Fruit fly (Drosophila melanogaster) whole organism, embryonic: Measurements from ENCODE around the gene CG11454.

ENCODE experiments used
- Bgb ChIP-seq: fragments of 200-800 bp; sonication (Bioruptor generic); IDR thresholded peaks from 2 replicates; pipeline ENCODE4 v1.3.6; 2022; ENCODE audit warnings: missing biosample characterization, missing genetic modification characterization; ENCODE audit not compliant: partially characterized antibody
- CG1024 ChIP-seq: fragments of 200-800 bp; sonication (Bioruptor generic); IDR thresholded peaks from 2 replicates; pipeline ENCODE4 v1.3.6; 2022; ENCODE audit warnings: missing biosample characterization, missing genetic modification characterization
- CG10267 ChIP-seq: fragments of 200-800 bp; sonication (Bioruptor generic); optimal IDR thresholded peaks from 2 replicates; lab custom pipeline; 2018; ENCODE audit warnings: missing biosample characterization, mild to moderate bottlenecking, missing genetic modification characterization, moderate library complexity
- CG10366 ChIP-seq: fragments of 200-800 bp; sonication (Bioruptor generic); IDR thresholded peaks from 2 replicates; pipeline ENCODE4 v1.3.6; 2022; ENCODE audit warnings: missing biosample characterization, missing genetic modification characterization
- CG11247 ChIP-seq: fragments of 200-800 bp; sonication (Bioruptor generic); IDR thresholded peaks from 2 replicates; pipeline ENCODE4 v1.3.6; 2022; ENCODE audit warnings: missing biosample characterization, missing genetic modification characterization
- CG11398 ChIP-seq: fragments of 200-800 bp; sonication (Bioruptor generic); optimal IDR thresholded peaks from 2 replicates; lab custom pipeline; 2016; ENCODE audit warnings: missing biosample characterization, missing genetic modification characterization
- CG16779 ChIP-seq: fragments of 200-800 bp; sonication (Bioruptor generic); IDR thresholded peaks from 2 replicates; pipeline ENCODE4 v1.3.6; 2022; ENCODE audit warnings: missing biosample characterization, missing genetic modification characterization
- CG17186 ChIP-seq: fragments of 200-800 bp; sonication (Bioruptor generic); optimal IDR thresholded peaks from 3 replicates; lab custom pipeline; 2017; ENCODE audit warnings: missing biosample characterization, missing genetic modification reagents, missing genetic modification characterization
- CG18476 ChIP-seq: fragments of 200-800 bp; sonication (Bioruptor generic); optimal IDR thresholded peaks from 2 replicates; lab custom pipeline; 2016; ENCODE audit warnings: missing biosample characterization, mild to moderate bottlenecking, missing genetic modification characterization
- CG2129 ChIP-seq: fragments of 200-800 bp; sonication (Bioruptor generic); IDR thresholded peaks from 2 replicates; pipeline ENCODE4 v1.3.6; 2022; ENCODE audit warnings: missing biosample characterization, missing genetic modification characterization; ENCODE audit not compliant: partially characterized antibody
- CG33213 ChIP-seq: fragments of 200-800 bp; sonication (Bioruptor generic); optimal IDR thresholded peaks from 3 replicates; lab custom pipeline; 2016; ENCODE audit warnings: missing biosample characterization, missing genetic modification characterization
- CG34224 ChIP-seq: fragments of 200-800 bp; sonication (Bioruptor generic); IDR thresholded peaks from 3 replicates; pipeline ENCODE4 v1.3.6; 2022; ENCODE audit warnings: missing biosample characterization, missing genetic modification characterization; ENCODE audit not compliant: partially characterized antibody
- CG34376 ChIP-seq: fragments of 200-800 bp; sonication (Bioruptor generic); optimal IDR thresholded peaks from 2 replicates; lab custom pipeline; 2018; ENCODE audit warnings: missing biosample characterization, mild to moderate bottlenecking, missing genetic modification characterization
- CG5953 ChIP-seq: fragments of 200-800 bp; sonication (Bioruptor generic); IDR thresholded peaks from 2 replicates; pipeline ENCODE4 v1.3.6; 2022; ENCODE audit warnings: missing biosample characterization, missing genetic modification characterization
- CG6683 ChIP-seq: fragments of 200-800 bp; sonication (Bioruptor generic); optimal IDR thresholded peaks from 2 replicates; lab custom pipeline; 2017; ENCODE audit warnings: missing biosample characterization, mild to moderate bottlenecking, missing genetic modification characterization, missing genetic modification reagents
- CG8388 ChIP-seq: fragments of 200-800 bp; sonication (Bioruptor generic); optimal IDR thresholded peaks from 2 replicates; lab custom pipeline; 2019; ENCODE audit warnings: missing biosample characterization, mild to moderate bottlenecking, missing genetic modification characterization, moderate library complexity
- Doc3 ChIP-seq: fragments of 200-800 bp; sonication (Bioruptor generic); IDR thresholded peaks from 3 replicates; pipeline ENCODE4 v1.3.6; 2022; ENCODE audit warnings: missing biosample characterization, missing genetic modification characterization; ENCODE audit not compliant: partially characterized antibody
- Elba2 ChIP-seq: fragments of 200-800 bp; sonication (Bioruptor generic); optimal IDR thresholded peaks from 3 replicates; lab custom pipeline; 2016; ENCODE audit warnings: missing biosample characterization, missing genetic modification characterization
- Ets97D ChIP-seq: fragments of 200-800 bp; sonication (Bioruptor generic); optimal IDR thresholded peaks from 3 replicates; lab custom pipeline; 2016; ENCODE audit warnings: missing biosample characterization, missing genetic modification characterization
- Gsc ChIP-seq: fragments of 200-800 bp; sonication (Bioruptor generic); IDR thresholded peaks from 2 replicates; pipeline ENCODE4 v1.3.6; 2022; ENCODE audit warnings: missing biosample characterization, missing genetic modification characterization
- Hmx ChIP-seq: fragments of 200-800 bp; sonication (Bioruptor generic); optimal IDR thresholded peaks from 2 replicates; lab custom pipeline; 2016; ENCODE audit warnings: missing biosample characterization, missing genetic modification characterization
- Jarid2 ChIP-seq: fragments of 200-800 bp; sonication (Bioruptor generic); optimal IDR thresholded peaks from 3 replicates; lab custom pipeline; 2017; ENCODE audit warnings: mild to moderate bottlenecking, missing biosample characterization, missing genetic modification reagents, missing genetic modification characterization
- NFAT ChIP-seq: fragments of 200-800 bp; sonication (Bioruptor generic); IDR thresholded peaks from 2 replicates; pipeline ENCODE4 v1.3.6; 2022; ENCODE audit warnings: missing biosample characterization, missing genetic modification characterization
- Sin3A ChIP-seq: fragments of >200 bp; optimal IDR thresholded peaks from 2 replicates; lab custom pipeline; 2018
- Ssrp ChIP-seq: fragments of 200-800 bp; sonication (Bioruptor generic); optimal IDR thresholded peaks from 2 replicates; lab custom pipeline; 2018; ENCODE audit warnings: missing biosample characterization, mild to moderate bottlenecking, missing genetic modification characterization, moderate library complexity
- Usf ChIP-seq: fragments of 200-800 bp; sonication (Bioruptor generic); optimal IDR thresholded peaks from 2 replicates; lab custom pipeline; 2017; ENCODE audit warnings: missing genotype, missing biosample characterization, missing genetic modification characterization
- Vsx1 ChIP-seq: fragments of 200-800 bp; sonication (Bioruptor generic); optimal IDR thresholded peaks from 2 replicates; lab custom pipeline; 2017; ENCODE audit warnings: missing biosample characterization, mild to moderate bottlenecking, missing genetic modification characterization, missing genetic modification reagents
- Xbp1 ChIP-seq: fragments of 200-800 bp; sonication (Bioruptor generic); optimal IDR thresholded peaks from 3 replicates; lab custom pipeline; 2016; ENCODE audit warnings: missing biosample characterization, mild to moderate bottlenecking, missing genetic modification characterization
- az2 ChIP-seq: fragments of 200-800 bp; sonication (Bioruptor generic); optimal IDR thresholded peaks from 3 replicates; lab custom pipeline; 2016; ENCODE audit warnings: missing biosample characterization, missing genetic modification characterization
- cad ChIP-seq: fragments of >200 bp; optimal IDR thresholded peaks from 2 replicates; lab custom pipeline; 2017; ENCODE audit warnings: missing biosample characterization, missing genetic modification characterization
- ci ChIP-seq: fragments of 200-800 bp; sonication (Bioruptor generic); IDR thresholded peaks from 3 replicates; pipeline ENCODE4 v1.3.6; 2022; ENCODE audit warnings: missing biosample characterization, missing genetic modification characterization
- emc ChIP-seq: fragments of 200-800 bp; sonication (Bioruptor generic); optimal IDR thresholded peaks from 2 replicates; lab custom pipeline; 2016; ENCODE audit warnings: missing biosample characterization, missing genetic modification characterization
- fru ChIP-seq: fragments of >200 bp; optimal IDR thresholded peaks from 2 replicates; lab custom pipeline; 2017
- gce ChIP-seq: fragments of 200-800 bp; sonication (Bioruptor generic); IDR thresholded peaks from 3 replicates; pipeline ENCODE4 v1.3.6; 2022; ENCODE audit warnings: missing biosample characterization, missing genetic modification characterization
- gcm2 ChIP-seq: fragments of 200-800 bp; sonication (Bioruptor generic); optimal IDR thresholded peaks from 2 replicates; lab custom pipeline; 2016; ENCODE audit warnings: missing biosample characterization, missing genetic modification characterization
- hb ChIP-seq: fragments of 200-800 bp; sonication (Bioruptor generic); IDR thresholded peaks from 3 replicates; pipeline ENCODE4 v1.3.6; 2022; ENCODE audit warnings: missing biosample characterization, missing genetic modification characterization; ENCODE audit not compliant: partially characterized antibody
- inv ChIP-seq: fragments of 200-800 bp; sonication (Bioruptor generic); IDR thresholded peaks from 2 replicates; pipeline ENCODE4 v1.3.6; 2022; ENCODE audit warnings: missing biosample characterization, missing genetic modification characterization; ENCODE audit not compliant: partially characterized antibody
- jigr1 ChIP-seq: fragments of 200-800 bp; sonication (Bioruptor generic); IDR thresholded peaks from 3 replicates; pipeline ENCODE4 v1.3.6; 2022; ENCODE audit warnings: missing biosample characterization, missing genetic modification characterization
- ken ChIP-seq: fragments of 200-800 bp; sonication (Bioruptor generic); IDR thresholded peaks from 3 replicates; pipeline ENCODE4 v1.3.6; 2022; ENCODE audit warnings: missing biosample characterization, missing genetic modification characterization
- lola ChIP-seq, 3 experiments: fragments of >200 bp in 2 of 3; fragments of 200-800 bp in 1 of 3; sonication (Bioruptor generic) in 1 of 3; optimal IDR thresholded peaks; 2 replicates each; lab custom pipeline; 2017 to 2019; ENCODE audit warnings: missing biosample characterization in 3 of 3, missing genetic modification characterization in 3 of 3, mild to moderate bottlenecking in 1 of 3, moderate library complexity in 1 of 3
- lov ChIP-seq, 2 experiments: fragments of 200-800 bp in 1 of 2; fragments of >200 bp in 1 of 2; sonication (Bioruptor generic) in 1 of 2; IDR thresholded peaks in 1 of 2; optimal IDR thresholded peaks in 1 of 2; 2 replicates in 1 of 2; 3 replicates in 1 of 2; pipeline versions ENCODE4 v1.3.6 to Lab custom; 2017 to 2022; ENCODE audit warnings: missing biosample characterization in 1 of 2, missing genetic modification characterization in 1 of 2
- maf-S ChIP-seq: fragments of 200-800 bp; sonication (Bioruptor generic); optimal IDR thresholded peaks from 2 replicates; lab custom pipeline; 2016; ENCODE audit warnings: missing biosample characterization, missing genetic modification characterization
- odd ChIP-seq: fragments of 200-800 bp; sonication (Bioruptor generic); optimal IDR thresholded peaks from 2 replicates; lab custom pipeline; 2017; ENCODE audit warnings: missing biosample characterization, mild to moderate bottlenecking, missing genetic modification characterization
- onecut ChIP-seq: fragments of 200-800 bp; sonication (Bioruptor generic); IDR thresholded peaks from 2 replicates; pipeline ENCODE4 v1.3.6; 2022; ENCODE audit warnings: missing biosample characterization, missing genetic modification characterization
- pros ChIP-seq: fragments of 200-800 bp; sonication (Bioruptor generic); optimal IDR thresholded peaks from 3 replicates; lab custom pipeline; 2019; ENCODE audit warnings: missing biosample characterization, mild to moderate bottlenecking, missing genetic modification characterization, moderate library complexity
- sens-2 ChIP-seq: fragments of 200-800 bp; sonication (Bioruptor generic); IDR thresholded peaks from 2 replicates; pipeline ENCODE4 v1.3.6; 2022; ENCODE audit warnings: missing biosample characterization, missing genetic modification characterization
- tio ChIP-seq: fragments of 200-800 bp; sonication (Bioruptor generic); optimal IDR thresholded peaks from 2 replicates; lab custom pipeline; 2017; ENCODE audit warnings: missing biosample characterization, missing genetic modification characterization, inconsistent platforms
- yki ChIP-seq: fragments of >200 bp; optimal IDR thresholded peaks from 3 replicates; lab custom pipeline; 2018

CG11454 gene

DNA sequence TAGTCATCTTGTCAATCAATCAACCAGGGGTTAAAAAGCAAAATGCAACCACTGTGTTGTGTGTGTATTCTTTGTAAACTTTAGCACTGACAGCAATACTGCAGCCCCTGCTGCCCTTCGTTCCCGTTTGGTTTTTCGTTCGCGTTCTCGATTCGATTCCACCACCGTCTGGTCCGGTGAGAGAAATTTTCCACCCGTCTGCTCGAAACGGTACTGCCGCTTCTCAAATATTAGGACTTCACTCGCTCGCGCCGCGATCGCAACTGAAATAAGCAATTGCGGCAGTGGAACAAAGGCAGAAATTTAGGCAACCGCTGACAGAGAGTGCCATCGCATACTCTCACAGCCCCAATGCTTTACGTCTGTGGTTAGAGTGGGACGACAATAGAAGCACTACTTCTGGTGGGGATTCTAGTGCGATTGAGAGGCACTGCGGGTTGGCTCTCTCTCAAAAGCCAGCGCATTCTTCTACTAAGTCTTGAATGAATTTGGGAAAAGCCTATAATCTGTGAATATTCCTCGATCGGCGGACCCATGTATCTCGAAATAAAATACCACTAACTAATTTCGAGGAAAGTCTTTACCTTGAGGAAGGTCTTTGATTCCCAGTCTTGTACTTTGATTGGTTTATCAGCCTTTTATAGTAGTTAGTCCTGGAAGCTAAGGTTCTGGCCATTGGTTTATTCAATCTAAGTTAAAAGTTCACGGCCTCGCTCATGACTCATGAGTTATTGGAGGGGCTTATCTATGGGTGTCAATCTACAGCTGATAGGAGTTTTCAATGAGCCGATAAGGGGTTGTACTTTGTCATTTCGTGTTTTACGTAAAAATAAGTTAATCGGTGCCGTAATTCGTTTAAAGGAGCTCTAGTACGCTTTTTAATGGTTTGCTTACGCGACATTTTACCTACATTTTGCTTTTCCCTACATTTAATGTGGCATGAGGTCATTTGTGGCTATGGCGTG lies 13.9 kb upstream of the CG11454 start (continued):
- TF ChIP-seq inv (GFP tag; lab: Robert Waterston, UW): no peak
- peak; percentile 70 for TF ChIP-seq pros (GFP tag; lab: Kevin White, UChicago)
- no peak for TF ChIP-seq Gsc (GFP tag; lab: Robert Waterston, UW)
- TF ChIP-seq CG2129: no peak
- TF ChIP-seq CG33213 (GFP tag; lab: Kevin White, UChicago): peak; percentile 11
- peak; percentile 31; the same call in 2 of the 3 replicates for TF ChIP-seq gce (GFP tag; lab: Robert Waterston, UW)
- 0 out of 2 replicates have a peak, but pooled peaks have one; percentile 52 for TF ChIP-seq CG16779
- no peak for TF ChIP-seq fru (lab: Kevin White, UChicago)
- peak; percentile 23 for TF ChIP-seq CG10267 (tag; lab: Kevin White, UChicago)
- TF ChIP-seq Ssrp (tag; lab: Kevin White, UChicago): no peak
- no peak for TF ChIP-seq emc
- TF ChIP-seq Usf (GFP tag; lab: Kevin White, UChicago): no peak
- no peak for TF ChIP-seq Xbp1 (GFP tag; lab: Kevin White, UChicago)
- peak; percentile 87 for TF ChIP-seq CG34376 (GFP tag; lab: Kevin White, UChicago)
- TF ChIP-seq CG10366 (GFP tag; lab: Robert Waterston, UW): peak; percentile 22; the same call in 1 of the 2 replicates
- TF ChIP-seq NFAT (GFP tag; lab: Robert Waterston, UW): peak; percentile 95
- TF ChIP-seq tio: no peak
- TF ChIP-seq hb: no peak
- TF ChIP-seq CG11247: no peak
- TF ChIP-seq gcm2: no peak
- no peak for TF ChIP-seq CG5953 (GFP tag; lab: Robert Waterston, UW)
- TF ChIP-seq Ets97D: no peak
- TF ChIP-seq CG17186: no peak
- no peak for TF ChIP-seq jigr1 (GFP tag; lab: Robert Waterston, UW)
- TF ChIP-seq Hmx (GFP tag; lab: Kevin White, UChicago): no peak
- 0 out of 3 replicates have a peak, but pooled peaks have one; percentile 20 for TF ChIP-seq ken (GFP tag; lab: Robert Waterston, UW)
- TF ChIP-seq maf-S (GFP tag; lab: Kevin White, UChicago): no peak
- TF ChIP-seq sens-2 (GFP tag; lab: Robert Waterston, UW): no peak
- no peak for TF ChIP-seq CG8388
- peak; percentile 12 for TF ChIP-seq yki (lab: Kevin White, UChicago)
- TF ChIP-seq Bgb (GFP tag; lab: Robert Waterston, UW): peak; percentile 62; the same call in 1 of the 2 replicates
- no peak for TF ChIP-seq CG6683 (GFP tag; lab: Kevin White, UChicago)
- TF ChIP-seq CG18476 (GFP tag; lab: Kevin White, UChicago): no peak
- TF ChIP-seq az2: no peak
- peak; percentile 25 for TF ChIP-seq onecut (GFP tag; lab: Robert Waterston, UW)
- no peak for TF ChIP-seq Sin3A (lab: Kevin White, UChicago)
- TF ChIP-seq CG34224 (GFP tag; lab: Robert Waterston, UW): peak; percentile 50; the same call in 1 of the 3 replicates
- no peak for TF ChIP-seq Doc3
- TF ChIP-seq lola (GFP tag; optimal IDR thresholded peaks at IDR 0.05; lab: Kevin White, UChicago): no peak
- no peak for TF ChIP-seq Elba2 (GFP tag; lab: Kevin White, UChicago)
- peak; percentile 30 for TF ChIP-seq CG11398 (GFP tag; lab: Kevin White, UChicago)
- peak; percentile 97 for TF ChIP-seq Jarid2 (GFP tag; lab: Kevin White, UChicago)
- no peak for TF ChIP-seq lov (optimal IDR thresholded peaks at IDR 0.05; lab: Kevin White, UChicago)
- 0 out of 3 replicates have a peak, but pooled peaks have one; percentile 46 for TF ChIP-seq lov (GFP tag; IDR thresholded peaks at IDR 0.05; lab: Robert Waterston, UW)
- TF ChIP-seq cad (GFP tag; lab: Kevin White, UChicago): no peak
- peak; percentile 25 for TF ChIP-seq Vsx1
- TF ChIP-seq CG1024: no peak
- peak; percentile 21 for TF ChIP-seq odd
- peak; percentile 71; the same call in 2 of the 3 replicates for TF ChIP-seq ci (GFP tag; lab: Robert Waterston, UW)
